Fruit fly (Drosophila melanogaster) whole organism, embryonic: Measurements from ENCODE around the gene CG16826.
A peak's percentile ranks its signal among the peaks of the same experiment; 100 is the strongest.

ENCODE experiments used
- Abd-B ChIP-seq: fragments of 200-800 bp; sonication (Bioruptor generic); optimal IDR thresholded peaks from 2 replicates; lab custom pipeline; 2018; ENCODE audit warnings: missing biosample characterization, mild to moderate bottlenecking, missing genetic modification characterization, moderate library complexity
- CG10431 ChIP-seq: fragments of 200-800 bp; sonication (Bioruptor generic); optimal IDR thresholded peaks from 3 replicates; lab custom pipeline; 2018; ENCODE audit warnings: missing biosample characterization, mild to moderate bottlenecking, missing genetic modification characterization
- CG11247 ChIP-seq: fragments of 200-800 bp; sonication (Bioruptor generic); IDR thresholded peaks from 2 replicates; pipeline ENCODE4 v1.3.6; 2022; ENCODE audit warnings: missing biosample characterization, missing genetic modification characterization
- CG12299 ChIP-seq: fragments of 200-800 bp; sonication (Bioruptor generic); optimal IDR thresholded peaks from 2 replicates; lab custom pipeline; 2018; ENCODE audit warnings: missing biosample characterization, mild to moderate bottlenecking, missing genetic modification characterization
- CG13424 ChIP-seq: fragments of 200-800 bp; sonication (Bioruptor generic); optimal IDR thresholded peaks from 2 replicates; lab custom pipeline; 2019; ENCODE audit warnings: missing biosample characterization, mild to moderate bottlenecking, missing genetic modification characterization, moderate library complexity
- CG14014 ChIP-seq: fragments of 200-800 bp; sonication (Bioruptor generic); IDR thresholded peaks from 2 replicates; pipeline ENCODE4 v1.3.6; 2022; ENCODE audit warnings: missing biosample characterization, missing genetic modification characterization
- CG14710 ChIP-seq: fragments of 200-800 bp; sonication (Bioruptor generic); optimal IDR thresholded peaks from 3 replicates; lab custom pipeline; 2019; ENCODE audit warnings: missing biosample characterization, mild to moderate bottlenecking, missing genetic modification characterization, moderate library complexity
- CG1647 ChIP-seq: fragments of 200-800 bp; sonication (Bioruptor generic); optimal IDR thresholded peaks from 3 replicates; lab custom pipeline; 2016; ENCODE audit warnings: missing biosample characterization, missing genetic modification characterization
- CG16863 ChIP-seq: fragments of 200-800 bp; sonication (Bioruptor generic); optimal IDR thresholded peaks from 3 replicates; lab custom pipeline; 2016; ENCODE audit warnings: missing biosample characterization, missing genetic modification characterization
- CG17361 ChIP-seq: fragments of 200-800 bp; sonication (Bioruptor generic); IDR thresholded peaks from 3 replicates; pipeline ENCODE4 v1.3.6; 2022; ENCODE audit warnings: missing biosample characterization, missing genetic modification characterization
- CG1792 ChIP-seq: fragments of 200-800 bp; sonication (Bioruptor generic); optimal IDR thresholded peaks from 2 replicates; lab custom pipeline; 2016; ENCODE audit warnings: missing biosample characterization, missing genetic modification characterization
- CG18262 ChIP-seq: fragments of 200-800 bp; optimal IDR thresholded peaks from 3 replicates; lab custom pipeline; 2019; ENCODE audit warnings: missing biosample characterization, mild to moderate bottlenecking, missing genetic modification characterization, moderate library complexity
- CG1832 ChIP-seq: fragments of 200-800 bp; sonication (Bioruptor generic); optimal IDR thresholded peaks from 2 replicates; lab custom pipeline; 2017; ENCODE audit warnings: missing biosample characterization, mild to moderate bottlenecking, missing genetic modification characterization, inconsistent platforms
- CG31441 ChIP-seq: fragments of 200-800 bp; sonication (Bioruptor generic); IDR thresholded peaks from 2 replicates; pipeline ENCODE4 v1.3.6; 2022; ENCODE audit warnings: missing biosample characterization, missing genetic modification characterization
- CG3407 ChIP-seq: fragments of 200-800 bp; sonication (Bioruptor generic); optimal IDR thresholded peaks from 2 replicates; lab custom pipeline; 2018; ENCODE audit warnings: missing biosample characterization, mild to moderate bottlenecking, missing genetic modification characterization
- CG4617 ChIP-seq: fragments of 200-800 bp; sonication (Bioruptor generic); optimal IDR thresholded peaks from 3 replicates; lab custom pipeline; 2016; ENCODE audit warnings: missing biosample characterization, missing genetic modification characterization, borderline replicate concordance
- CG4707 ChIP-seq: fragments of 200-800 bp; sonication (Bioruptor generic); optimal IDR thresholded peaks from 2 replicates; lab custom pipeline; 2018; ENCODE audit warnings: missing biosample characterization, mild to moderate bottlenecking, missing genetic modification characterization, moderate library complexity
- CG6683 ChIP-seq: fragments of 200-800 bp; sonication (Bioruptor generic); optimal IDR thresholded peaks from 2 replicates; lab custom pipeline; 2017; ENCODE audit warnings: missing biosample characterization, mild to moderate bottlenecking, missing genetic modification characterization, missing genetic modification reagents
- CG6791 ChIP-seq: fragments of 200-800 bp; sonication (Bioruptor generic); IDR thresholded peaks from 3 replicates; pipeline ENCODE4 v1.3.6; 2022; ENCODE audit warnings: missing biosample characterization, missing genetic modification characterization; ENCODE audit not compliant: partially characterized antibody
- CG9727 ChIP-seq: fragments of 200-800 bp; sonication (Bioruptor generic); optimal IDR thresholded peaks from 3 replicates; lab custom pipeline; 2017; ENCODE audit warnings: missing biosample characterization, mild to moderate bottlenecking, missing genetic modification characterization
- D19B ChIP-seq: fragments of 200-800 bp; sonication (Bioruptor generic); optimal IDR thresholded peaks from 2 replicates; lab custom pipeline; 2017; ENCODE audit warnings: missing biosample characterization, mild to moderate bottlenecking, missing genetic modification characterization
- Dip2 ChIP-seq: fragments of 200-800 bp; sonication (Bioruptor generic); IDR thresholded peaks from 2 replicates; pipeline ENCODE4 v1.3.6; 2022; ENCODE audit warnings: missing biosample characterization, missing genetic modification characterization
- Ets97D ChIP-seq: fragments of 200-800 bp; sonication (Bioruptor generic); optimal IDR thresholded peaks from 3 replicates; lab custom pipeline; 2016; ENCODE audit warnings: missing biosample characterization, missing genetic modification characterization
- GATAe ChIP-seq: fragments of 200-800 bp; sonication (Bioruptor generic); conservative IDR thresholded peaks from 2 replicates; pipeline ENCODE4 v1.3.6; 2022; ENCODE audit warnings: missing biosample characterization, missing genetic modification characterization
- HLH4C ChIP-seq: fragments of 200-800 bp; sonication (Bioruptor generic); IDR thresholded peaks from 3 replicates; pipeline ENCODE4 v1.3.6; 2022; ENCODE audit warnings: missing biosample characterization, missing genetic modification characterization; ENCODE audit not compliant: partially characterized antibody
- HLH54F ChIP-seq: fragments of 200-800 bp; sonication (Bioruptor generic); optimal IDR thresholded peaks from 3 replicates; lab custom pipeline; 2016; ENCODE audit warnings: missing biosample characterization, missing genetic modification characterization
- HLHmδ ChIP-seq: fragments of 200-800 bp; sonication (Bioruptor generic); optimal IDR thresholded peaks from 2 replicates; lab custom pipeline; 2018; ENCODE audit warnings: missing biosample characterization, mild to moderate bottlenecking, missing genetic modification characterization, moderate library complexity
- NC2β ChIP-seq: fragments of 200-800 bp; sonication (Bioruptor generic); optimal IDR thresholded peaks from 2 replicates; lab custom pipeline; 2016; ENCODE audit warnings: missing biosample characterization, missing genetic modification characterization
- Side ChIP-seq: fragments of 200-800 bp; sonication (Bioruptor generic); optimal IDR thresholded peaks from 2 replicates; lab custom pipeline; 2016; ENCODE audit warnings: missing biosample characterization, missing genetic modification characterization
- Xrp1 ChIP-seq: fragments of 200-800 bp; sonication (Bioruptor generic); IDR thresholded peaks from 2 replicates; pipeline ENCODE4 v1.3.6; 2022; ENCODE audit warnings: missing biosample characterization, missing genetic modification characterization
- br ChIP-seq: fragments of >200 bp; optimal IDR thresholded peaks from 2 replicates; lab custom pipeline; 2017
- chinmo ChIP-seq: fragments of 200-800 bp; sonication (Bioruptor generic); IDR thresholded peaks from 4 replicates; pipeline ENCODE4 v1.3.6; 2022; ENCODE audit warnings: missing biosample characterization, missing genetic modification characterization; ENCODE audit not compliant: partially characterized antibody
- da ChIP-seq: fragments of 200-800 bp; sonication (Bioruptor generic); optimal IDR thresholded peaks from 2 replicates; lab custom pipeline; 2016; ENCODE audit warnings: missing biosample characterization, missing genetic modification characterization
- dati ChIP-seq: fragments of 200-800 bp; sonication (Bioruptor generic); IDR thresholded peaks from 2 replicates; pipeline ENCODE4 v1.3.6; 2022; ENCODE audit warnings: missing biosample characterization, missing genetic modification characterization
- dm ChIP-seq: fragments of 200-800 bp; sonication (Bioruptor generic); optimal IDR thresholded peaks from 3 replicates; lab custom pipeline; 2016; ENCODE audit warnings: missing biosample characterization, missing genetic modification characterization
- dysf ChIP-seq: fragments of 200-800 bp; sonication (Bioruptor generic); IDR thresholded peaks from 3 replicates; pipeline ENCODE4 v1.3.6; 2022; ENCODE audit warnings: missing biosample characterization, missing genetic modification characterization
- exex ChIP-seq: fragments of 200-800 bp; sonication (Bioruptor generic); optimal IDR thresholded peaks from 4 replicates; lab custom pipeline; 2018; ENCODE audit warnings: missing biosample characterization, mild to moderate bottlenecking, missing genetic modification characterization, moderate library complexity
- ftz-f1 ChIP-seq: fragments of 200-800 bp; sonication (Bioruptor generic); optimal IDR thresholded peaks from 2 replicates; lab custom pipeline; 2016; ENCODE audit warnings: missing biosample characterization, missing genetic modification characterization
- hb ChIP-seq: fragments of 200-800 bp; sonication (Bioruptor generic); IDR thresholded peaks from 3 replicates; pipeline ENCODE4 v1.3.6; 2022; ENCODE audit warnings: missing biosample characterization, missing genetic modification characterization; ENCODE audit not compliant: partially characterized antibody
- hth ChIP-seq: fragments of >200 bp; optimal IDR thresholded peaks from 2 replicates; lab custom pipeline; 2017; ENCODE audit warnings: inconsistent platforms
- ken ChIP-seq: fragments of 200-800 bp; sonication (Bioruptor generic); IDR thresholded peaks from 3 replicates; pipeline ENCODE4 v1.3.6; 2022; ENCODE audit warnings: missing biosample characterization, missing genetic modification characterization
- mirr ChIP-seq: fragments of 200-800 bp; sonication (Bioruptor generic); optimal IDR thresholded peaks from 3 replicates; lab custom pipeline; 2018; ENCODE audit warnings: missing biosample characterization, mild to moderate bottlenecking, missing genetic modification characterization
- psq ChIP-seq: fragments of 200-800 bp; sonication (Bioruptor generic); optimal IDR thresholded peaks from 2 replicates; lab custom pipeline; 2017; ENCODE audit warnings: missing biosample characterization, missing genetic modification characterization
- scrt ChIP-seq: fragments of 200-800 bp; sonication (Bioruptor generic); optimal IDR thresholded peaks from 2 replicates; lab custom pipeline; 2018; ENCODE audit warnings: missing biosample characterization, mild to moderate bottlenecking, missing genetic modification characterization, moderate library complexity
- sim ChIP-seq: fragments of 200-800 bp; sonication (Bioruptor generic); IDR thresholded peaks from 2 replicates; pipeline ENCODE4 v1.3.6; 2022; ENCODE audit warnings: missing biosample characterization, missing genetic modification characterization
- sob ChIP-seq: fragments of 200-800 bp; sonication (Bioruptor generic); IDR thresholded peaks from 2 replicates; pipeline ENCODE4 v1.3.6; 2022; ENCODE audit warnings: missing biosample characterization, missing genetic modification characterization
- ttk ChIP-seq: fragments of 200-800 bp; sonication (Bioruptor generic); IDR thresholded peaks from 2 replicates; pipeline ENCODE4 v2.1.2; 2022; ENCODE audit warnings: missing biosample characterization, missing genetic modification characterization
- vvl ChIP-seq: fragments of 200-800 bp; sonication (Bioruptor generic); IDR thresholded peaks from 2 replicates; pipeline ENCODE4 v1.3.6; 2022; ENCODE audit warnings: missing biosample characterization, missing genetic modification characterization
- wek ChIP-seq: fragments of 200-800 bp; sonication (Bioruptor generic); optimal IDR thresholded peaks from 3 replicates; lab custom pipeline; 2018; ENCODE audit warnings: missing biosample characterization, mild to moderate bottlenecking, missing genetic modification characterization, moderate library complexity
- zen ChIP-seq: fragments of 200-800 bp; sonication (Bioruptor generic); optimal IDR thresholded peaks from 3 replicates; lab custom pipeline; 2018; ENCODE audit warnings: missing biosample characterization, mild to moderate bottlenecking, missing genetic modification characterization, moderate library complexity

The CG16826 gene

dm6 chr2L:13367378-13367777 lies 19.8 kb downstream of the CG16826 start, which contains the start of gene Tap42 (continued):
- TF ChIP-seq CG14710 (tag; lab: Kevin White, UChicago): peak; percentile 46

DNA sequence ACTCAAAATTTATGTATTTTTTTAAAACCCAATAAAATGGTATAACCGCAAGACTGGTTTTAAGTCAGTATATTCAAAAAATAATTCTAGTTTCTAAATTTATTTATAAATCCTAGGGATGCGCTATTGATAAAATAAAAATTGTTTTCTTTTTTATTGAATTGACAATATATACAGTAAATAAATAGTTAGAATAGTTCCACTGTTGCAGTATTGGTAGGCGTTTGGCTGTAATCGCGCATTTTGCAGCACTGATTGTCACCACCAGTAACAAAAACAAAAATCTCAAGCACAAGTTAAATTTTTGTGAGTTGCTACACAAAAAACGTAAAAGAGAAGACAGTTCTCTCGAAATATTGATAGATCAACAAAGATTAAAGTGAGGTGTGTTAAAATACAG lies 21.4 kb downstream of the CG16826 start, which contains the start of gene CG31855:
Gene CG31855 (plus strand): TSS at position 265 of the 400 bp plus-strand sequence.
- TF ChIP-seq CG9727 (GFP tag; lab: Kevin White, UChicago) (peak; percentile 72), Abd-B (peak; percentile 30), CG14014 (GFP tag; lab: Robert Waterston, UW) (peak; percentile 86), dati (GFP tag; lab: Robert Waterston, UW) (no peak), Xrp1 (GFP tag; lab: Robert Waterston, UW) (peak; percentile 86), CG3407 (GFP tag; lab: Kevin White, UChicago) (peak; percentile 67), sob (GFP tag; lab: Robert Waterston, UW) (peak; percentile 95), CG1832 (GFP tag; lab: Kevin White, UChicago) (no peak), CG17361 (GFP tag; lab: Robert Waterston, UW) (peak; percentile 73; the same call in 2 of the 3 replicates), CG31441 (GFP tag; lab: Robert Waterston, UW) (peak; percentile 78), scrt (GFP tag; lab: Kevin White, UChicago) (peak; percentile 66), vvl (GFP tag; lab: Robert Waterston, UW) (peak; percentile 92), zen (tag; lab: Kevin White, UChicago) (peak; percentile 26), sim (GFP tag; lab: Robert Waterston, UW) (no peak), CG4617 (GFP tag; lab: Kevin White, UChicago) (peak; percentile 90), CG18262 (peak; percentile 77), da (peak; percentile 17), br (lab: Kevin White, UChicago) (no peak), wek (GFP tag; lab: Kevin White, UChicago) (peak; percentile 22), CG12299 (tag; lab: Kevin White, UChicago) (peak; percentile 78), Ets97D (GFP tag; lab: Kevin White, UChicago) (peak; percentile 72), Dip2 (GFP tag; lab: Robert Waterston, UW) (no peak), CG6683 (GFP tag; lab: Kevin White, UChicago) (peak; percentile 52), CG1792 (GFP tag; lab: Kevin White, UChicago) (no peak), ftz-f1 (GFP tag; lab: Kevin White, UChicago) (no peak), dysf (peak; percentile 83), Side (GFP tag; lab: Kevin White, UChicago) (peak; percentile 64), D19B (peak; percentile 54), CG1647 (GFP tag; lab: Kevin White, UChicago) (peak; percentile 81), HLH54F (peak; percentile 74), NC2β (GFP tag; lab: Kevin White, UChicago) (peak; percentile 73), psq (GFP tag; lab: Kevin White, UChicago) (peak; percentile 7), CG16863 (GFP tag; lab: Kevin White, UChicago) (peak; percentile 63), CG4707 (peak; percentile 91), CG13424 (tag; lab: Kevin White, UChicago) (peak; percentile 69), CG10431 (GFP tag; lab: Kevin White, UChicago) (peak; percentile 67), HLHmδ (GFP tag; lab: Kevin White, UChicago) (no peak), ken (GFP tag; lab: Robert Waterston, UW) (peak; percentile 89), mirr (GFP tag; lab: Kevin White, UChicago) (peak; percentile 66), exex (tag; lab: Kevin White, UChicago) (no peak), CG11247 (GFP tag; lab: Robert Waterston, UW) (peak; percentile 85), CG6791 (GFP tag; lab: Robert Waterston, UW) (0 out of 3 replicates have a peak, but pooled peaks have one; percentile 16), hth (lab: Kevin White, UChicago) (no peak), chinmo (GFP tag; lab: Robert Waterston, UW) (no peak), ttk (GFP tag; lab: Robert Waterston, UW) (peak; percentile 69), hb (GFP tag; lab: Robert Waterston, UW) (no peak), HLH4C (GFP tag; lab: Robert Waterston, UW) (no peak), GATAe (GFP tag; lab: Robert Waterston, UW) (peak; percentile 30; the same call in 1 of the 2 replicates), dm (GFP tag; lab: Kevin White, UChicago) (peak; percentile 59)
